Fruit fly (Drosophila melanogaster) whole organism, embryonic: ENCODE measurements around the gene tmod.
A peak's percentile ranks its signal among the peaks of the same experiment; 100 is the strongest.

Experiments used
- Atf6 ChIP-seq: fragments of 200-800 bp; sonication (Bioruptor generic); IDR thresholded peaks from 2 replicates; pipeline ENCODE4 v1.3.6; 2022; ENCODE audit warnings: missing biosample characterization, missing genetic modification characterization
- CG10147 ChIP-seq: fragments of 200-800 bp; sonication (Bioruptor generic); optimal IDR thresholded peaks from 2 replicates; lab custom pipeline; 2019; ENCODE audit warnings: missing biosample characterization, mild to moderate bottlenecking, missing genetic modification characterization, moderate library complexity
- CG10321 ChIP-seq: fragments of 200-800 bp; sonication (Bioruptor generic); IDR thresholded peaks from 2 replicates; pipeline ENCODE4 v1.3.6; 2022; ENCODE audit warnings: missing biosample characterization, missing genetic modification characterization
- CG10959 ChIP-seq: fragments of 200-800 bp; sonication (Bioruptor generic); IDR thresholded peaks from 2 replicates; pipeline ENCODE4 v1.3.6; 2022; ENCODE audit warnings: missing biosample characterization, missing genetic modification characterization
- CG11398 ChIP-seq: fragments of 200-800 bp; sonication (Bioruptor generic); optimal IDR thresholded peaks from 2 replicates; lab custom pipeline; 2016; ENCODE audit warnings: missing biosample characterization, missing genetic modification characterization
- CG11696 ChIP-seq: fragments of 200-800 bp; sonication (Bioruptor generic); IDR thresholded peaks from 2 replicates; pipeline ENCODE4 v1.3.6; 2022; ENCODE audit warnings: missing biosample characterization, missing genetic modification characterization
- CG12071 ChIP-seq: fragments of 200-800 bp; sonication (Bioruptor generic); optimal IDR thresholded peaks from 3 replicates; lab custom pipeline; 2018; ENCODE audit warnings: missing biosample characterization, mild to moderate bottlenecking, missing genetic modification characterization
- CG12104 ChIP-seq: fragments of 200-800 bp; sonication (Bioruptor generic); optimal IDR thresholded peaks from 3 replicates; lab custom pipeline; 2016; ENCODE audit warnings: missing biosample characterization, missing genetic modification characterization
- CG14860 ChIP-seq: fragments of 200-800 bp; sonication (Bioruptor generic); IDR thresholded peaks from 3 replicates; pipeline ENCODE4 v1.3.6; 2022; ENCODE audit warnings: missing biosample characterization, missing genetic modification characterization; ENCODE audit not compliant: partially characterized antibody
- CG15696 ChIP-seq: fragments of 200-800 bp; sonication (Bioruptor generic); optimal IDR thresholded peaks from 2 replicates; lab custom pipeline; 2019; ENCODE audit warnings: missing biosample characterization, mild to moderate bottlenecking, missing genetic modification characterization, moderate library complexity
- CG2678 ChIP-seq: fragments of 200-800 bp; sonication (Bioruptor generic); optimal IDR thresholded peaks from 3 replicates; lab custom pipeline; 2019; ENCODE audit warnings: missing biosample characterization, mild to moderate bottlenecking, missing genetic modification characterization, moderate library complexity
- CG31224 ChIP-seq: fragments of 200-800 bp; sonication (Bioruptor generic); IDR thresholded peaks from 2 replicates; pipeline ENCODE4 v1.3.6; 2022; ENCODE audit warnings: missing biosample characterization, missing genetic modification characterization
- CG32767 ChIP-seq: fragments of 200-800 bp; sonication (Bioruptor generic); IDR thresholded peaks from 2 replicates; pipeline ENCODE4 v1.3.6; 2022; ENCODE audit warnings: missing biosample characterization, missing genetic modification characterization
- CG4404 ChIP-seq: fragments of 200-800 bp; sonication (Bioruptor generic); IDR thresholded peaks from 2 replicates; pipeline ENCODE4 v1.3.6; 2022; ENCODE audit warnings: missing biosample characterization, missing genetic modification characterization
- CG5245 ChIP-seq: fragments of 200-800 bp; sonication (Bioruptor generic); optimal IDR thresholded peaks from 3 replicates; lab custom pipeline; 2016; ENCODE audit warnings: missing biosample characterization, missing genetic modification characterization
- CG5953 ChIP-seq: fragments of 200-800 bp; sonication (Bioruptor generic); IDR thresholded peaks from 2 replicates; pipeline ENCODE4 v1.3.6; 2022; ENCODE audit warnings: missing biosample characterization, missing genetic modification characterization
- CG6654 ChIP-seq: fragments of 200-800 bp; sonication (Bioruptor generic); optimal IDR thresholded peaks from 2 replicates; lab custom pipeline; 2017; ENCODE audit warnings: missing biosample characterization, mild to moderate bottlenecking, missing genetic modification characterization
- CG6813 ChIP-seq: fragments of 200-800 bp; sonication (Bioruptor generic); optimal IDR thresholded peaks from 2 replicates; lab custom pipeline; 2017; ENCODE audit warnings: missing biosample characterization, missing genetic modification characterization, mild to moderate bottlenecking, moderate library complexity, missing genetic modification reagents
- CG7786 ChIP-seq: fragments of 200-800 bp; sonication (Bioruptor generic); optimal IDR thresholded peaks from 2 replicates; lab custom pipeline; 2016; ENCODE audit warnings: missing biosample characterization, missing genetic modification characterization
- CG8089 ChIP-seq: fragments of 200-800 bp; sonication (Bioruptor generic); optimal IDR thresholded peaks from 3 replicates; lab custom pipeline; 2016; ENCODE audit warnings: missing biosample characterization, missing genetic modification characterization
- CG8359 ChIP-seq: fragments of 200-800 bp; sonication (Bioruptor generic); optimal IDR thresholded peaks from 2 replicates; lab custom pipeline; 2017; ENCODE audit warnings: missing biosample characterization, mild to moderate bottlenecking, missing genetic modification characterization, borderline replicate concordance
- CG8765 ChIP-seq: fragments of 200-800 bp; sonication (Bioruptor generic); IDR thresholded peaks from 2 replicates; pipeline ENCODE4 v1.3.6; 2022; ENCODE audit warnings: missing biosample characterization, missing genetic modification characterization
- CTCF ChIP-seq: fragments of 200-800 bp; sonication (Bioruptor generic); optimal IDR thresholded peaks from 2 replicates; lab custom pipeline; 2017; ENCODE audit warnings: missing biosample characterization, mild to moderate bottlenecking, missing genetic modification characterization, moderate library complexity
- CoRest ChIP-seq: fragments of 200-800 bp; sonication (Bioruptor generic); optimal IDR thresholded peaks from 3 replicates; lab custom pipeline; 2018; ENCODE audit warnings: missing biosample characterization, mild to moderate bottlenecking, missing genetic modification characterization, moderate library complexity
- Ets65A ChIP-seq: fragments of 200-800 bp; sonication (Bioruptor generic); peaks from one replicate; lab custom pipeline; 2016; ENCODE audit warnings: missing biosample characterization, missing genetic modification characterization
- Fer3 ChIP-seq: fragments of 200-800 bp; sonication (Bioruptor generic); optimal IDR thresholded peaks from 2 replicates; lab custom pipeline; 2018; ENCODE audit warnings: missing biosample characterization, mild to moderate bottlenecking, missing genetic modification characterization, moderate library complexity
- HHEX ChIP-seq: fragments of 200-800 bp; sonication (Bioruptor generic); optimal IDR thresholded peaks from 3 replicates; lab custom pipeline; 2017; ENCODE audit warnings: missing biosample characterization, mild to moderate bottlenecking, missing genetic modification characterization, missing genetic modification reagents
- Hey ChIP-seq: fragments of 200-800 bp; sonication (Bioruptor generic); optimal IDR thresholded peaks from 3 replicates; lab custom pipeline; 2018; ENCODE audit warnings: missing biosample characterization, mild to moderate bottlenecking, missing genetic modification characterization
- Hr3 ChIP-seq: fragments of 200-800 bp; sonication (Bioruptor generic); optimal IDR thresholded peaks from 3 replicates; lab custom pipeline; 2016; ENCODE audit warnings: missing biosample characterization, missing genetic modification characterization
- Med ChIP-seq: fragments of 200-800 bp; sonication (Bioruptor generic); peaks from one replicate; lab custom pipeline; 2016; ENCODE audit warnings: missing biosample characterization, missing genetic modification characterization, mild to moderate bottlenecking, inconsistent platforms, moderate library complexity
- NC2α ChIP-seq: fragments of 200-800 bp; sonication (Bioruptor generic); optimal IDR thresholded peaks from 2 replicates; lab custom pipeline; 2016; ENCODE audit warnings: missing biosample characterization, missing genetic modification characterization
- Nf-YC ChIP-seq: fragments of 200-800 bp; optimal IDR thresholded peaks from 3 replicates; lab custom pipeline; 2019; ENCODE audit warnings: missing biosample characterization, mild to moderate bottlenecking, missing genetic modification characterization, moderate library complexity
- Oli ChIP-seq: fragments of 200-800 bp; sonication (Bioruptor generic); optimal IDR thresholded peaks from 2 replicates; lab custom pipeline; 2018; ENCODE audit warnings: missing biosample characterization, mild to moderate bottlenecking, missing genetic modification characterization, moderate library complexity
- Ptx1 ChIP-seq: fragments of 200-800 bp; sonication (Bioruptor generic); IDR thresholded peaks from 2 replicates; pipeline ENCODE4 v1.3.6; 2022; ENCODE audit warnings: missing biosample characterization, missing genetic modification characterization
- Sox100B ChIP-seq: fragments of 200-800 bp; sonication (Bioruptor generic); optimal IDR thresholded peaks from 3 replicates; lab custom pipeline; 2018; ENCODE audit warnings: missing biosample characterization, mild to moderate bottlenecking, missing genetic modification characterization
- Sry-δ ChIP-seq: fragments of 200-800 bp; sonication (Bioruptor generic); optimal IDR thresholded peaks from 2 replicates; lab custom pipeline; 2016; ENCODE audit warnings: missing biosample characterization, missing genetic modification characterization
- TFAM ChIP-seq: fragments of 200-800 bp; sonication (Bioruptor generic); optimal IDR thresholded peaks from 2 replicates; lab custom pipeline; 2017; ENCODE audit warnings: missing biosample characterization, missing genetic modification characterization, inconsistent platforms
- Xbp1 ChIP-seq: fragments of 200-800 bp; sonication (Bioruptor generic); optimal IDR thresholded peaks from 3 replicates; lab custom pipeline; 2016; ENCODE audit warnings: missing biosample characterization, mild to moderate bottlenecking, missing genetic modification characterization
- bsh ChIP-seq, 2 experiments: fragments of 200-800 bp; sonication (Bioruptor generic); optimal IDR thresholded peaks; 2 replicates each; lab custom pipeline; 2017 to 2018; ENCODE audit warnings: mild to moderate bottlenecking in 2 of 2, missing biosample characterization in 2 of 2, missing genetic modification characterization in 2 of 2, moderate library complexity in 1 of 2
- cas ChIP-seq: fragments of 200-800 bp; sonication (Bioruptor generic); IDR thresholded peaks from 2 replicates; pipeline ENCODE4 v1.3.6; 2022; ENCODE audit warnings: missing biosample characterization, missing genetic modification characterization
- corto ChIP-seq: fragments of 200-800 bp; sonication (Bioruptor generic); optimal IDR thresholded peaks from 2 replicates; lab custom pipeline; 2016; ENCODE audit warnings: missing biosample characterization, mild to moderate bottlenecking, missing genetic modification characterization, moderate library complexity
- fu2 ChIP-seq: fragments of 200-800 bp; sonication (Bioruptor generic); optimal IDR thresholded peaks from 2 replicates; lab custom pipeline; 2016; ENCODE audit warnings: missing biosample characterization, missing genetic modification characterization
- her ChIP-seq: fragments of 200-800 bp; sonication (Bioruptor generic); optimal IDR thresholded peaks from 2 replicates; lab custom pipeline; 2016; ENCODE audit warnings: missing biosample characterization, missing genetic modification characterization
- lilli ChIP-seq: fragments of 200-800 bp; sonication (Bioruptor generic); optimal IDR thresholded peaks from 3 replicates; lab custom pipeline; 2016; ENCODE audit warnings: missing biosample characterization, missing genetic modification characterization
- pzg ChIP-seq: fragments of 200-800 bp; sonication (Bioruptor generic); optimal IDR thresholded peaks from 3 replicates; lab custom pipeline; 2018; ENCODE audit warnings: missing biosample characterization, mild to moderate bottlenecking, missing genetic modification characterization, moderate library complexity
- salm ChIP-seq: fragments of 200-800 bp; sonication (Bioruptor generic); optimal IDR thresholded peaks from 2 replicates; lab custom pipeline; 2018; ENCODE audit warnings: missing biosample characterization, mild to moderate bottlenecking, missing genetic modification characterization
- sens ChIP-seq: fragments of 200-800 bp; sonication (Bioruptor generic); peaks from one replicate; lab custom pipeline; 2016; ENCODE audit warnings: missing biosample characterization, missing genetic modification characterization
- slbo ChIP-seq: fragments of 200-800 bp; sonication (Bioruptor generic); IDR thresholded peaks from 2 replicates; pipeline ENCODE4 v1.3.6; 2022; ENCODE audit warnings: missing biosample characterization, missing genetic modification characterization
- tgo ChIP-seq: fragments of 200-800 bp; sonication (Bioruptor generic); IDR thresholded peaks from 3 replicates; pipeline ENCODE4 v1.3.6; 2022; ENCODE audit warnings: missing biosample characterization, missing genetic modification characterization
- ttk ChIP-seq: fragments of 200-800 bp; sonication (Bioruptor generic); IDR thresholded peaks from 2 replicates; pipeline ENCODE4 v2.1.2; 2022; ENCODE audit warnings: missing biosample characterization, missing genetic modification characterization
- unpg ChIP-seq: fragments of 200-800 bp; sonication (Bioruptor generic); optimal IDR thresholded peaks from 3 replicates; lab custom pipeline; 2018; ENCODE audit warnings: missing biosample characterization, mild to moderate bottlenecking, missing genetic modification characterization, moderate library complexity
- zfh1 ChIP-seq: fragments of 200-800 bp; sonication (Bioruptor generic); IDR thresholded peaks from 3 replicates; pipeline ENCODE4 v1.3.6; 2022; ENCODE audit warnings: missing biosample characterization, missing genetic modification characterization

tmod gene

DNA sequence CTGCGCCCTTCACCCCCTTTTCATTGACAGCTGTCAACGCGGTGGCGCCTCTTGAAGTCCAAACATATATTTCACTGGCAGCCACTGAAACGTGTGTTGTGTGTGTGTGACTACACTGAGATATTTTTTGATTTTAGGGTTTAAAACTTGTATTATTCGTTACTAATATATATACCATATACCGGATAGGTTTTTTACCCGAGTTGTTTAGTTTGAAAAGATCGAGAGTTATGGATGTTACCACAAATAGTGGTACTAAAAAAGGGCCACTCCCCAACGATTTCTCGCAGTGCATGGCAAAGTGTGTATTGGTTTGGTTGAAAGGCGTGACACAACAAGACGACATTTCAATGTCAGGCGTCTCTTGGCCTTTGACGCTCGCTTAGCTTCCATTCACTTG, 4.0 kb downstream of the tmod start (continued):
- TF ChIP-seq CG31224 (GFP tag; lab: Robert Waterston, UW): peak; percentile 22; the same call in 1 of the 2 replicates
- TF ChIP-seq CG8359 (GFP tag; lab: Kevin White, UChicago): no peak
- TF ChIP-seq CG5953 (GFP tag; lab: Robert Waterston, UW): no peak
- TF ChIP-seq CG7786: no peak
- peak; percentile 27; the same call in 2 of the 3 replicates for TF ChIP-seq tgo (GFP tag; lab: Robert Waterston, UW)
- no peak for TF ChIP-seq CG11696 (GFP tag; lab: Robert Waterston, UW)
- peak; percentile 54; the same call in 1 of the 2 replicates for TF ChIP-seq Atf6 (GFP tag; lab: Robert Waterston, UW)
- no peak for TF ChIP-seq HHEX (GFP tag; lab: Kevin White, UChicago)
- no peak for TF ChIP-seq CG10147 (GFP tag; lab: Kevin White, UChicago)
- no peak for TF ChIP-seq CG4404 (GFP tag; lab: Robert Waterston, UW)
- TF ChIP-seq CG2678 (tag; lab: Kevin White, UChicago): no peak
- peak; percentile 17 for TF ChIP-seq Med
- peak in 1 of 2 experiments; percentile 28 for TF ChIP-seq bsh (GFP tag; optimal IDR thresholded peaks at IDR 0.05; lab: Kevin White, UChicago)
- TF ChIP-seq slbo: 0 out of 2 replicates have a peak, but pooled peaks have one; percentile 33
- no peak for TF ChIP-seq CG12104 (GFP tag; lab: Kevin White, UChicago)
- TF ChIP-seq TFAM (GFP tag; lab: Kevin White, UChicago): no peak
- TF ChIP-seq her (GFP tag; lab: Kevin White, UChicago): no peak
- peak; percentile 27 for TF ChIP-seq Oli
- no peak for TF ChIP-seq fu2 (GFP tag; lab: Kevin White, UChicago)
- TF ChIP-seq Hr3 (GFP tag; lab: Kevin White, UChicago): peak; percentile 13
- TF ChIP-seq Fer3 (tag; lab: Kevin White, UChicago): no peak
- TF ChIP-seq lilli (GFP tag; lab: Kevin White, UChicago): peak; percentile 11
- 0 out of 3 replicates have a peak, but pooled peaks have one; percentile 44 for TF ChIP-seq zfh1 (GFP tag; lab: Robert Waterston, UW)
- peak; percentile 26 for TF ChIP-seq CoRest (tag; lab: Kevin White, UChicago)
- TF ChIP-seq CG8089 (GFP tag; lab: Kevin White, UChicago): no peak
- no peak for TF ChIP-seq CG5245 (GFP tag; lab: Kevin White, UChicago)
- no peak for TF ChIP-seq pzg (GFP tag; lab: Kevin White, UChicago)
- peak; percentile 11 for TF ChIP-seq Nf-YC (tag; lab: Kevin White, UChicago)
- TF ChIP-seq CG11398 (GFP tag; lab: Kevin White, UChicago): no peak
- no peak for TF ChIP-seq salm (tag; lab: Kevin White, UChicago)
- TF ChIP-seq corto (GFP tag; lab: Kevin White, UChicago): no peak
- no peak for TF ChIP-seq Sry-δ (GFP tag; lab: Kevin White, UChicago)
- no peak for TF ChIP-seq NC2α
- peak; percentile 31; the same call in 1 of the 2 replicates for TF ChIP-seq Ptx1
- no peak for TF ChIP-seq Sox100B (GFP tag; lab: Kevin White, UChicago)
- no peak for TF ChIP-seq CTCF
- TF ChIP-seq Hey: no peak
- TF ChIP-seq sens (GFP tag; lab: Kevin White, UChicago): no peak
- TF ChIP-seq CG10321 (GFP tag; lab: Robert Waterston, UW): no peak
- 0 out of 2 replicates have a peak, but pooled peaks have one; percentile 19 for TF ChIP-seq CG32767 (GFP tag; lab: Robert Waterston, UW)
- TF ChIP-seq Xbp1: peak; percentile 9
- TF ChIP-seq CG10959 (GFP tag; lab: Robert Waterston, UW): no peak
- TF ChIP-seq CG6654: no peak
- TF ChIP-seq unpg: peak; percentile 35
- TF ChIP-seq CG8765 (GFP tag; lab: Robert Waterston, UW): no peak
- TF ChIP-seq CG12071 (GFP tag; lab: Kevin White, UChicago): no peak
- peak; percentile 42 for TF ChIP-seq Ets65A
- no peak for TF ChIP-seq CG14860
- TF ChIP-seq ttk: no peak
- TF ChIP-seq CG15696 (tag; lab: Kevin White, UChicago): no peak
- TF ChIP-seq CG6813 (GFP tag; lab: Kevin White, UChicago): no peak
- no peak for TF ChIP-seq cas
